Worm (Caenorhabditis elegans): ENCODE measurements around the gene R02F11.9.

ce11 chrV:4787836-4788235 lies 570 bp downstream of the R02F11.9 start:
- no peak for TF ChIP-seq ceh-90 (tag; optimal IDR thresholded peaks at IDR 0.05)
- no peak for TF ChIP-seq nhr-237 (tag; optimal IDR thresholded peaks at IDR 0.05)
- TF ChIP-seq aly-2 (tag; optimal IDR thresholded peaks at IDR 0.05), result no peak
- TF ChIP-seq sox-4 (tag; optimal IDR thresholded peaks at IDR 0.05), result no peak
- no peak for TF ChIP-seq ama-1 (optimal IDR thresholded peaks at IDR 0.05)

Measured in whole organism, L1 larva.